Worm (Caenorhabditis elegans) whole organism, early embryonic: Measurements from ENCODE around the gene F57E7.4.
A peak's percentile ranks its signal among the peaks of the same experiment; 100 is the strongest.

Source experiments
- B0310.2 ChIP-seq: sonication (generic microtip); optimal IDR thresholded peaks from 2 replicates; lab custom pipeline; 2016; ENCODE audit warnings: mild to moderate bottlenecking, missing genetic modification characterization, missing compliant biosample characterization
- F13C5.2 ChIP-seq: sonication (generic microtip); optimal IDR thresholded peaks from 2 replicates; lab custom pipeline; 2017; ENCODE audit warnings: mild to moderate bottlenecking, missing genetic modification characterization, inconsistent platforms, missing compliant biosample characterization
- aly-1 ChIP-seq: sonication (generic microtip); optimal IDR thresholded peaks from 2 replicates; lab custom pipeline; 2016; ENCODE audit warnings: missing genetic modification characterization, missing compliant biosample characterization
- ama-1 ChIP-seq: fragments of 150-350 bp; optimal IDR thresholded peaks from 2 replicates; lab custom pipeline; 2014
- ceh-13 ChIP-seq: fragments of 200-800 bp; sonication (Bioruptor generic); optimal IDR thresholded peaks from 2 replicates; lab custom pipeline; 2018; ENCODE audit warnings: mild to moderate bottlenecking, missing genetic modification characterization, missing compliant biosample characterization
- ceh-36 ChIP-seq: sonication (generic microtip); optimal IDR thresholded peaks from 2 replicates; lab custom pipeline; 2016; ENCODE audit warnings: missing genetic modification characterization, inconsistent platforms, missing compliant biosample characterization
- ets-7 ChIP-seq: sonication (generic microtip); optimal IDR thresholded peaks from 2 replicates; lab custom pipeline; 2016; ENCODE audit warnings: missing genotype, missing genetic modification characterization, missing compliant biosample characterization
- flt-1 ChIP-seq: fragments of 200-800 bp; sonication (Bioruptor generic); IDR thresholded peaks from 2 replicates; pipeline ENCODE4 v1.3.6; 2022; ENCODE audit warnings: missing genetic modification characterization, missing compliant biosample characterization
- hmbx-1 ChIP-seq: sonication (generic microtip); optimal IDR thresholded peaks from 2 replicates; lab custom pipeline; 2016; ENCODE audit warnings: mild to moderate bottlenecking, missing genetic modification characterization, missing compliant biosample characterization
- hmg-4 ChIP-seq: fragments of 200-800 bp; sonication (Bioruptor generic); optimal IDR thresholded peaks from 2 replicates; lab custom pipeline; 2018; ENCODE audit warnings: mild to moderate bottlenecking, missing genetic modification characterization, missing compliant biosample characterization
- hnd-1 ChIP-seq: sonication (generic microtip); optimal IDR thresholded peaks from 2 replicates; lab custom pipeline; 2016; ENCODE audit warnings: missing genetic modification characterization, missing compliant biosample characterization
- pes-1 ChIP-seq: fragments of 200-800 bp; sonication (Bioruptor generic); IDR thresholded peaks from 2 replicates; pipeline ENCODE4 v1.3.6; 2022; ENCODE audit warnings: missing genetic modification reagents, missing genetic modification characterization, missing compliant biosample characterization
- scrt-1 ChIP-seq: fragments of 200-800 bp; sonication (Bioruptor generic); IDR thresholded peaks from 2 replicates; pipeline ENCODE4 v1.3.6; 2022; ENCODE audit warnings: missing genetic modification characterization, missing compliant biosample characterization
- sea-1 ChIP-seq: fragments of 200-800 bp; sonication (Bioruptor generic); conservative IDR thresholded peaks from 2 replicates; pipeline ENCODE4 v1.3.6; 2022; ENCODE audit warnings: missing genetic modification characterization, missing compliant biosample characterization
- tbx-11 ChIP-seq: fragments of 200-800 bp; sonication (Bioruptor generic); IDR thresholded peaks from 2 replicates; pipeline ENCODE4 v1.3.6; 2022; ENCODE audit warnings: missing genetic modification characterization, missing compliant biosample characterization
- tbx-37 ChIP-seq: fragments of 200-800 bp; sonication (Bioruptor generic); conservative IDR thresholded peaks from 2 replicates; pipeline ENCODE4 v1.3.6; 2022; ENCODE audit warnings: missing genetic modification reagents, missing genetic modification characterization, missing compliant biosample characterization
- tra-4 ChIP-seq: sonication (generic microtip); optimal IDR thresholded peaks from 2 replicates; lab custom pipeline; 2017; ENCODE audit warnings: missing genetic modification characterization, missing compliant biosample characterization

Gene F57E7.4

DNA sequence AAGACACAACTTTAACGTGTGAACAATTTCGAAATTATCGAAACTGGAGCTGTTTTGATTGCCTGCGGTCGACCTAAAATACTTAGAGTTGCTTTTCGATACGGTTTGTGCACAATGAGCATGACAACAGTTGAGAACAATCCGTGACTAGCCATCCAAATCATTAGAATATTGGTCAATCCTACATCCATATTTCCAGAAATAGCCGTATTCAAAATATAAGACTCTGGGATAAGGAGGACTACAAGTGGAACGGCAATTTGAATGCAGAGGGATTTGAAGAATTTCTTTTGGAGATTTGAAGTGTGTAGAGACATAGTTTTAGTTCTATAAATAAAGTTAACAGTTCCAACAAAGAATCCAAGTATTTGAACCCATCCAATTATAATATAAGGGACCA, 21.4 kb downstream of the F57E7.4 start:
- TF ChIP-seq flt-1 (no peak), F13C5.2 (tag; lab: Kevin White, UChicago) (no peak), aly-1 (no peak), scrt-1 (GFP tag; lab: Robert Waterston, UW) (no peak), ceh-13 (GFP tag; lab: Kevin White, UChicago) (no peak), hmbx-1 (no peak), hmg-4 (no peak), ceh-36 (no peak), tbx-37 (GFP tag; lab: Robert Waterston, UW) (no peak), ets-7 (tag; lab: Kevin White, UChicago) (no peak), tra-4 (tag; lab: Kevin White, UChicago) (no peak), pes-1 (GFP tag; lab: Robert Waterston, UW) (no peak), ama-1 (lab: Kevin White, UChicago) (no peak), sea-1 (GFP tag; lab: Robert Waterston, UW) (no peak), B0310.2 (tag; lab: Kevin White, UChicago) (no peak), tbx-11 (GFP tag; lab: Robert Waterston, UW) (no peak)

DNA sequence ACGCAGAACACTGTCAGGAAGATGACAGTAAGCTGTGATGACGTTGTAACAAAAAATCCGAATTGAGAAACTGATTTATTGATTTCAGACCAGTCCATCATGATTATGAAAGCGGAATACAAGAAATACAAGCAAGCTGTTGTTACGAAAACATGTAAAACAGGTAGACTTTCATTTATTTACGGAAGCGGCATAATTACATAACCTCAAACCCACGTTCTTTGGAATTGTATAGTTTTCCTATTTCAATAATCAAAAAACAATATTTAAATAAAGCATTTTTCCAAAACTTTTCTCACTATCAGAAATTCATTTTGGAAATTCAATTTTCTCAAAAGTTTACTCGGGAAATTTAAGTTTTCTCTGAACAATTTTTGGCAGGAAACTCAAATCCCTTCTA, 22.1 kb downstream of the F57E7.4 start, which contains the start of gene str-15:
Gene str-15 (minus strand): TSS at position 101 of the 400 bp plus-strand sequence.
- TF ChIP-seq hnd-1 (tag; lab: Kevin White, UChicago), result no peak
- no peak for TF ChIP-seq ama-1 (lab: Kevin White, UChicago)
- no peak for TF ChIP-seq tbx-11 (GFP tag; lab: Robert Waterston, UW)
- TF ChIP-seq ets-7 (tag; lab: Kevin White, UChicago), result no peak
- TF ChIP-seq B0310.2 (tag; lab: Kevin White, UChicago), result no peak
- no peak for TF ChIP-seq scrt-1 (GFP tag; lab: Robert Waterston, UW)
- no peak for TF ChIP-seq hmbx-1
- TF ChIP-seq pes-1 (GFP tag; lab: Robert Waterston, UW), result no peak

DNA sequence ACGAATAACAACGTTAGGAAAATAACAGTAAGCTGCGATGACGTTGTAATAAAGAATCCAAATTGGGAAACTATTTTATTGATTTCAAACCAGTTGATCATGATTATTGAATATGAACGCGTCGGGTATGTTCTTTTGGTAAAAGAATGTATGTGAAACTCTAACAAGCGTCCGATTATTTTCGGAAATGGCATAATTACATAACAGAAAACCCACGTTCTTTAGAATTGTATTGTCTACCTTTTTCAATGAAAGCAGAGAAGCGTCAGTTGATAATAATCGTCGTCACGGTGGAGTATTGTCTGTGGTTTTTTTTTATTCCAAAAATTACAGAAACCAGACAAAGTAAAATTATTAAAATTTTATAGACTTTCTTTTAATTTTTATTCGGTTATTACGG, 25.8 kb downstream of the F57E7.4 start, which contains the start of gene str-14:
Gene str-14 (minus strand): TSS at position 101 of the 400 bp plus-strand sequence.
- TF ChIP-seq scrt-1 (GFP tag; lab: Robert Waterston, UW), result no peak
- TF ChIP-seq ama-1 (lab: Kevin White, UChicago), result no peak
- no peak for TF ChIP-seq sea-1 (GFP tag; lab: Robert Waterston, UW)
- no peak for TF ChIP-seq ceh-36

DNA sequence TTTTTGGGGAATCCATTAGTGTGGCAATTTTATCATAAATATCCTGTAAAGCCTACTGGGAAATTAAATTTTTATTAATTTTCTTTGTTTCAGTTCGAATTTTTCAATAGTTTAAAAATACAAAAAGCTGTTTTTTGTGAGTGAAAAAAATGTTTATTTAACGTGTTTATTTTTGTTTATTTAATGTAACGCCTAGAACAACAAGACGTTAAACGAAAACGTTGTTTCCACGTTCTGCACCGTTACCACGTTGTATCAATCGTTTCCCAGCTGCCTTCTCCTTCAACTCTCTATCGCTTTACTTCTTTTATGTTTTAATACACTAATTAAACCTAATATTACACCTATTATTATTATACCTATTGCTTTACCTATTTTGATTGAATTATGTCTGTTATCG, 33.1 kb downstream of the F57E7.4 start, which contains the start of gene T08G3.13:
Gene T08G3.13 (plus strand): TSS at position 301 of the 400 bp plus-strand sequence.
- TF ChIP-seq ceh-13 (GFP tag; lab: Kevin White, UChicago) (no peak), hmbx-1 (no peak), flt-1 (no peak), tbx-11 (GFP tag; lab: Robert Waterston, UW) (no peak), pes-1 (GFP tag; lab: Robert Waterston, UW) (no peak), ama-1 (lab: Kevin White, UChicago) (no peak), hnd-1 (tag; lab: Kevin White, UChicago) (no peak), tra-4 (tag; lab: Kevin White, UChicago) (no peak), sea-1 (GFP tag; lab: Robert Waterston, UW) (no peak), ceh-36 (no peak), hmg-4 (no peak), F13C5.2 (tag; lab: Kevin White, UChicago) (no peak)

DNA sequence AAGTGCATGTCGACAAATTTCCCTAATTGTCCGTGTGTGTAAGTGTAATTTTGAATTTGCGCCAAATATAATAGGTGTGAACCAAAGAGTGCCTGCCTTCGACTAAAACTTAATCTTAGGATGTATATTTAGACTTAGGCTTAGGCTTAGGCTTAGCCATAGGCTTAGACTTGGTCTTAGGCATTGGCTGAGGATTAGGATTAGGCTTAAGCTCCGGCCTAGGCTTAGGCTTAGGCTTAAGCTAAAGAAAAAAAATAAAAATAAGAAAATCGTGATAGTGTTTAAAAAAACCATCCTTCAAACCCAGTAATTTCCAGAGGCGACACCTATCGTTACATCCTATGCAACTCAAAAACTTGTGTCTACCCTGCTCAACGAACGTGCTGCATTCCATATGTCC, 34.6 kb downstream of the F57E7.4 start:
- TF ChIP-seq sea-1 (GFP tag; lab: Robert Waterston, UW), result no peak
- TF ChIP-seq ceh-36, result peak; percentile 69
- TF ChIP-seq hmbx-1, result no peak

DNA sequence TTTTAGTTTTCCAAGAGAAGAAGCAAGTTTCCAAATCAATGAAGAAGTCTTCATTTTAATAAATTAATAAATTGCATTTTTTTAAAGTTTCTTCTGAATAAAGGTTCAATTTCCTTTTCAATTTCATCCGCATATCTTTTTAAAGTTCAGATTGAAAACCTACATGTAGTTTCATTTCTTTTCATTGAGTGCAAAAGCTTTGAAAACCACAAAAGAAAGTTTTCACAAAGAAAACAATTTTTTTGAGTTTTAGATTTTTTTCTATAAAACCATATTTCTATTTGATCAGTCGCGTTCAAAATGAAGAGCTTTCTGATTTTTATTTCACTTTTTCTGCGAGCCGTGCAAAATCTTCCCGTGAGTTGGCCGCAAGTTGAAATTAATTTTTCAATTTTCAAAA, 35.1 kb downstream of the F57E7.4 start, which contains the start of gene T08G3.6:
Gene T08G3.6 (plus strand): TSS at position 301 of the 400 bp plus-strand sequence.
- TF ChIP-seq B0310.2 (tag; lab: Kevin White, UChicago), result no peak
- TF ChIP-seq aly-1, result no peak
- TF ChIP-seq pes-1 (GFP tag; lab: Robert Waterston, UW), result no peak
- TF ChIP-seq hmg-4, result no peak
- TF ChIP-seq hmbx-1, result no peak
- no peak for TF ChIP-seq tra-4 (tag; lab: Kevin White, UChicago)
- no peak for TF ChIP-seq tbx-37 (GFP tag; lab: Robert Waterston, UW)
- no peak for TF ChIP-seq scrt-1 (GFP tag; lab: Robert Waterston, UW)
- TF ChIP-seq sea-1 (GFP tag; lab: Robert Waterston, UW), result no peak
- no peak for TF ChIP-seq hnd-1 (tag; lab: Kevin White, UChicago)
- TF ChIP-seq F13C5.2 (tag; lab: Kevin White, UChicago), result no peak

DNA sequence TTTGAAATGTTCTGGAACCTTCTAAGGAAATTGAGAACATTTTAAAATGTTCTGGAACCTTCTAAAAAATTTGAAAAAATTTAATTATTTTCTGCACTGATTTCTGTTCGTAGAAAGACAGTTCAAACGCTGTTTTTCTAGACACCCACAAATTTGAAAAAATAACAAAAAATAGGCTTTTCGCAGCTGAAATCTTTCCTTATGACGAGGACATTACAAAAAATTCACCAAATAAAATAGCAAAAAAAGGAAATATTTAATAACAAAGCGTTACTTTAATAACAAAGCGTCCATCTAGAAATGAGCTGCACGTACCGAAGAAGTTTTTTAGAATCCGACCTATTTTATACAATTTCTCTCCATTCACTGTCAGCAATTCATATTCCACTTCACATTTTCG, 37.2 kb downstream of the F57E7.4 start, which contains the start of gene srh-141:
Gene srh-141 (plus strand): TSS at position 301 of the 400 bp plus-strand sequence.
- no peak for TF ChIP-seq flt-1
- no peak for TF ChIP-seq F13C5.2 (tag; lab: Kevin White, UChicago)
- no peak for TF ChIP-seq scrt-1 (GFP tag; lab: Robert Waterston, UW)
- no peak for TF ChIP-seq ceh-36
- TF ChIP-seq hnd-1 (tag; lab: Kevin White, UChicago), result no peak
- no peak for TF ChIP-seq aly-1
- TF ChIP-seq tbx-11 (GFP tag; lab: Robert Waterston, UW), result no peak
- TF ChIP-seq B0310.2 (tag; lab: Kevin White, UChicago), result no peak
- no peak for TF ChIP-seq ama-1 (lab: Kevin White, UChicago)
- no peak for TF ChIP-seq pes-1 (GFP tag; lab: Robert Waterston, UW)
- TF ChIP-seq hmg-4, result no peak
- TF ChIP-seq tbx-37 (GFP tag; lab: Robert Waterston, UW), result no peak

DNA sequence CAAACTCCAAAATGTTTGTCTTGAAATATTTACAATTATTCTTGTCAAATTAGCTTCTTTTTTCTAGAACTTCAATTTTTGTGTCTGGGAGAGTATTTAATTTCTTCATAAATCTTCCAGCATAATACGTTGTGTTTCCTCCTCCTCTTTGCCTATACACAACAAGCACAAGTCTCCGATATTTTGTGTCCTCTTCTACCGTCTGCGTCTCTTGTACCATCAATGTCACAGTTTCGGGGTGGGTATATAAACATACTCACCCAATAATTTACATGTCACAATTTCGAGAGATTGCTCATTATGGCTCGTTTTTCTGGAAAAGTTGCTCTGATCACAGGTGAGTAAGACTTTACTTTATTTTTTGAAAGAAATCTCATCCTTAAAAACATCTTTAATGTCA, 43.3 kb downstream of the F57E7.4 start, which contains the start of gene F26D2.15:
Gene F26D2.15 (plus strand): TSS at position 301 of the 400 bp plus-strand sequence.
- no peak for TF ChIP-seq aly-1
- no peak for TF ChIP-seq hmbx-1
- no peak for TF ChIP-seq tbx-11 (GFP tag; lab: Robert Waterston, UW)
- no peak for TF ChIP-seq F13C5.2 (tag; lab: Kevin White, UChicago)
- TF ChIP-seq ceh-36, result no peak
- TF ChIP-seq scrt-1 (GFP tag; lab: Robert Waterston, UW), result no peak
- no peak for TF ChIP-seq ama-1 (lab: Kevin White, UChicago)
- no peak for TF ChIP-seq B0310.2 (tag; lab: Kevin White, UChicago)
- no peak for TF ChIP-seq ceh-13 (GFP tag; lab: Kevin White, UChicago)
- TF ChIP-seq hmg-4, result no peak
- TF ChIP-seq ets-7 (tag; lab: Kevin White, UChicago), result no peak
- no peak for TF ChIP-seq sea-1 (GFP tag; lab: Robert Waterston, UW)
- no peak for TF ChIP-seq hnd-1 (tag; lab: Kevin White, UChicago)
- no peak for TF ChIP-seq tbx-37 (GFP tag; lab: Robert Waterston, UW)
- TF ChIP-seq tra-4 (tag; lab: Kevin White, UChicago), result no peak
